Fruit fly (Drosophila melanogaster) whole organism: Measurements from ENCODE around the gene CG14731.

Experiments used
- CG8478 ChIP-seq: fragments of >200 bp; optimal IDR thresholded peaks from 2 replicates; lab custom pipeline; 2018; ENCODE audit warnings: inconsistent platforms
- Dll ChIP-seq: fragments of >200 bp; optimal IDR thresholded peaks from 2 replicates; lab custom pipeline; 2017
- EcR ChIP-seq, 2 experiments: fragments of >200 bp; optimal IDR thresholded peaks; 2 replicates each; lab custom pipeline; 2017; ENCODE audit warnings: missing biosample characterization in 2 of 2, missing genetic modification characterization in 2 of 2, missing genetic modification reagents in 2 of 2
- pan ChIP-seq: fragments of >200 bp; optimal IDR thresholded peaks from 2 replicates; lab custom pipeline; 2017
- psq ChIP-seq: fragments of >200 bp; optimal IDR thresholded peaks from 2 replicates; lab custom pipeline; 2017
- usp ChIP-seq: fragments of >200 bp; optimal IDR thresholded peaks from 2 replicates; lab custom pipeline; 2017; ENCODE audit warnings: missing biosample characterization, missing genetic modification characterization, mixed read lengths

The CG14731 gene

dm6 chr3R:11967262-11968029 is 36.4 kb downstream of the CG14731 start, which contains the start of the genes CG12213 and GC1:
CG12213 (minus strand) TSS chr3R:11967691.
GC1 (plus strand) TSS chr3R:11967708.
- TF ChIP-seq pan (lab: Kevin White, UChicago) (no peak), CG8478 (lab: Kevin White, UChicago) (no peak), psq (lab: Kevin White, UChicago) (no peak), usp (GFP tag; lab: Kevin White, UChicago) (no peak), EcR (GFP tag; optimal IDR thresholded peaks at IDR 0.05; lab: Kevin White, UChicago) (no peak), Dll (lab: Kevin White, UChicago) (no peak)

- no peak for TF ChIP-seq Dll (lab: Kevin White, UChicago)
- no peak for TF ChIP-seq usp (GFP tag; lab: Kevin White, UChicago)
- TF ChIP-seq pan (lab: Kevin White, UChicago), result no peak
- no peak for TF ChIP-seq EcR (GFP tag; optimal IDR thresholded peaks at IDR 0.05; lab: Kevin White, UChicago)
Observed at dm6 chr3R:11968030-11968753, 37.1 kb downstream of the CG14731 start.

- no peak for TF ChIP-seq usp (GFP tag; lab: Kevin White, UChicago)
- no peak for TF ChIP-seq pan (lab: Kevin White, UChicago)
- no peak for TF ChIP-seq CG8478 (lab: Kevin White, UChicago)
- TF ChIP-seq Dll (lab: Kevin White, UChicago), result no peak
- no peak for TF ChIP-seq psq (lab: Kevin White, UChicago)
- no peak for TF ChIP-seq EcR (GFP tag; optimal IDR thresholded peaks at IDR 0.05; lab: Kevin White, UChicago)
Observed at dm6 chr3R:11969217-11969616, 38.2 kb downstream of the CG14731 start.

dm6 chr3R:11971394-11971793 is 40.3 kb downstream of the CG14731 start, which contains the start of gene GC2:
GC2 (plus strand) TSS chr3R:11971694.
- no peak for TF ChIP-seq psq (lab: Kevin White, UChicago)
- TF ChIP-seq CG8478 (lab: Kevin White, UChicago), result no peak
- TF ChIP-seq Dll (lab: Kevin White, UChicago), result no peak
- no peak for TF ChIP-seq usp (GFP tag; lab: Kevin White, UChicago)
- TF ChIP-seq pan (lab: Kevin White, UChicago), result no peak
- no peak for TF ChIP-seq EcR (GFP tag; optimal IDR thresholded peaks at IDR 0.05; lab: Kevin White, UChicago)

dm6 chr3R:11973826-11974225 is 42.8 kb downstream of the CG14731 start:
- TF ChIP-seq CG8478 (lab: Kevin White, UChicago) (no peak), Dll (lab: Kevin White, UChicago) (no peak), psq (lab: Kevin White, UChicago) (no peak), EcR (GFP tag; optimal IDR thresholded peaks at IDR 0.05; lab: Kevin White, UChicago) (no peak), pan (lab: Kevin White, UChicago) (no peak), usp (GFP tag; lab: Kevin White, UChicago) (no peak)

dm6 chr3R:11974631-11975030 is 43.6 kb downstream of the CG14731 start, which contains the start of gene Tango9:
Tango9 (minus strand) TSS chr3R:11974910.
- no peak for TF ChIP-seq CG8478 (lab: Kevin White, UChicago)
- no peak for TF ChIP-seq psq (lab: Kevin White, UChicago)
- no peak for TF ChIP-seq Dll (lab: Kevin White, UChicago)
- no peak for TF ChIP-seq EcR (GFP tag; optimal IDR thresholded peaks at IDR 0.05; lab: Kevin White, UChicago)
- TF ChIP-seq usp (GFP tag; lab: Kevin White, UChicago), result no peak
- no peak for TF ChIP-seq pan (lab: Kevin White, UChicago)

dm6 chr3R:11976556-11977335 is 45.7 kb downstream of the CG14731 start, which contains the start of gene CG10005:
CG10005 (minus strand) TSS chr3R:11977197.
- TF ChIP-seq EcR (GFP tag; optimal IDR thresholded peaks at IDR 0.05; lab: Kevin White, UChicago) (peak in 1 of 2 experiments; percentile 67), psq (lab: Kevin White, UChicago) (no peak)

- TF ChIP-seq EcR (GFP tag; optimal IDR thresholded peaks at IDR 0.05; lab: Kevin White, UChicago) (no peak), CG8478 (lab: Kevin White, UChicago) (no peak), usp (GFP tag; lab: Kevin White, UChicago) (no peak), pan (lab: Kevin White, UChicago) (peak; percentile 44), psq (lab: Kevin White, UChicago) (no peak), Dll (lab: Kevin White, UChicago) (no peak)
Observed at dm6 chr3R:11977336-11977678, 46.2 kb downstream of the CG14731 start.

dm6 chr3R:11978278-11978677 is 47.2 kb downstream of the CG14731 start:
- TF ChIP-seq Dll (lab: Kevin White, UChicago) (no peak), EcR (GFP tag; optimal IDR thresholded peaks at IDR 0.05; lab: Kevin White, UChicago) (no peak), psq (lab: Kevin White, UChicago) (no peak), usp (GFP tag; lab: Kevin White, UChicago) (no peak), CG8478 (lab: Kevin White, UChicago) (no peak), pan (lab: Kevin White, UChicago) (no peak)

- TF ChIP-seq CG8478 (lab: Kevin White, UChicago) (no peak), psq (lab: Kevin White, UChicago) (no peak), pan (lab: Kevin White, UChicago) (no peak)
Observed at dm6 chr3R:11979879-11980571, 49.0 kb downstream of the CG14731 start, which contains the start of gene CG18547. CG18547 (minus strand) TSS chr3R:11980390.
